Worm (Caenorhabditis elegans) whole organism, midembryonic: ENCODE measurements around the gene C17G1.2.

Experiments used
- T22C8.4 ChIP-seq: fragments of 200-800 bp; sonication (Bioruptor generic); IDR thresholded peaks from 2 replicates; pipeline ENCODE4 v1.3.6; 2022; ENCODE audit warnings: missing genetic modification characterization, missing compliant biosample characterization
- cog-1 ChIP-seq: sonication (generic microtip); optimal IDR thresholded peaks from 2 replicates; lab custom pipeline; 2016; ENCODE audit warnings: missing genetic modification characterization, missing compliant biosample characterization
- flt-1 ChIP-seq: fragments of 200-800 bp; sonication (Bioruptor generic); IDR thresholded peaks from 2 replicates; pipeline ENCODE4 v1.3.6; 2022; ENCODE audit warnings: missing genetic modification characterization, missing compliant biosample characterization
- klf-2 ChIP-seq: fragments of 200-800 bp; sonication (Bioruptor generic); conservative IDR thresholded peaks from 2 replicates; pipeline ENCODE4 v1.3.6; 2022; ENCODE audit warnings: missing genetic modification reagents, missing genetic modification characterization, missing compliant biosample characterization
- ztf-23 ChIP-seq: fragments of 200-800 bp; sonication (Bioruptor generic); IDR thresholded peaks from 2 replicates; pipeline ENCODE4 v1.3.6; 2022; ENCODE audit warnings: missing genetic modification reagents, missing genetic modification characterization, missing compliant biosample characterization

- TF ChIP-seq ztf-23 (GFP tag; lab: Robert Waterston, UW): no peak
- TF ChIP-seq cog-1 (tag; lab: Kevin White, UChicago): no peak
- no peak for TF ChIP-seq flt-1 (GFP tag; lab: Robert Waterston, UW)
- no peak for TF ChIP-seq klf-2
- no peak for TF ChIP-seq T22C8.4
Observed at ce11 chrX:9938537-9938936, 17.2 kb downstream of the C17G1.2 start, which contains the start of the genes C17G1.5 and C17G1.14.
